Worm (Caenorhabditis elegans) whole organism, L1 larva: ENCODE data around the gene F54E4.2.
A peak's percentile ranks its signal among the peaks of the same experiment; 100 is the strongest.

Source experiments
- C16A3.4 ChIP-seq: fragments of 150-350 bp; optimal IDR thresholded peaks from 2 replicates; lab custom pipeline; 2014; ENCODE audit warnings: missing biosample characterization, missing genetic modification characterization
- Y116A8C.19 ChIP-seq: sonication (generic microtip); optimal IDR thresholded peaks from 2 replicates; lab custom pipeline; 2016; ENCODE audit warnings: missing compliant biosample characterization, missing genetic modification characterization, borderline replicate concordance
- aha-1 ChIP-seq: fragments of 150-350 bp; optimal IDR thresholded peaks from 2 replicates; lab custom pipeline; 2014; ENCODE audit warnings: missing biosample characterization, missing genetic modification characterization
- ama-1 ChIP-seq: fragments of 150-350 bp; optimal IDR thresholded peaks from 2 replicates; lab custom pipeline; 2014
- ceh-82 ChIP-seq, 3 experiments: fragments of 150-350 bp in 1 of 3; sonication (generic microtip) in 2 of 3; optimal IDR thresholded peaks; 2 replicates each; lab custom pipeline; 2014 to 2017; ENCODE audit warnings: missing biosample characterization in 3 of 3, missing genetic modification characterization in 3 of 3
- ceh-90 ChIP-seq: sonication (generic microtip); optimal IDR thresholded peaks from 2 replicates; lab custom pipeline; 2016; ENCODE audit warnings: missing genetic modification characterization, missing compliant biosample characterization
- dpl-1 ChIP-seq, 3 experiments: fragments of 150-350 bp in 2 of 3; sonication (generic microtip) in 1 of 3; optimal IDR thresholded peaks; 2 replicates each; lab custom pipeline; 2014 to 2017; ENCODE audit warnings: missing biosample characterization in 3 of 3, missing genetic modification characterization in 3 of 3, missing genetic modification reagents in 3 of 3
- dsc-1 ChIP-seq: sonication (generic microtip); optimal IDR thresholded peaks from 2 replicates; lab custom pipeline; 2016; ENCODE audit warnings: mild to moderate bottlenecking, missing genetic modification characterization, missing compliant biosample characterization
- egl-13 ChIP-seq: sonication (generic microtip); optimal IDR thresholded peaks from 2 replicates; lab custom pipeline; 2016; ENCODE audit warnings: missing genotype, missing genetic modification reagents, missing genetic modification characterization, missing compliant biosample characterization
- egl-27 ChIP-seq, 2 experiments: fragments of 150-350 bp in 1 of 2; sonication (generic microtip); optimal IDR thresholded peaks; 3 replicates each; lab custom pipeline; 2017 to 2018; ENCODE audit warnings: missing biosample characterization in 2 of 2, missing genetic modification characterization in 2 of 2, missing genetic modification reagents in 2 of 2
- elt-2 ChIP-seq: sonication (generic microtip); optimal IDR thresholded peaks from 2 replicates; lab custom pipeline; 2016; ENCODE audit warnings: missing genetic modification characterization, mild to moderate bottlenecking, inconsistent platforms, missing compliant biosample characterization, missing genetic modification reagents
- fkh-10 ChIP-seq: sonication (generic microtip); optimal IDR thresholded peaks from 2 replicates; lab custom pipeline; 2017; ENCODE audit warnings: missing biosample characterization, missing genetic modification reagents, missing genetic modification characterization
- fkh-4 ChIP-seq: sonication (generic microtip); optimal IDR thresholded peaks from 2 replicates; lab custom pipeline; 2016; ENCODE audit warnings: missing compliant biosample characterization, missing genetic modification characterization, borderline replicate concordance
- fkh-8 ChIP-seq: sonication (generic microtip); optimal IDR thresholded peaks from 2 replicates; lab custom pipeline; 2016; ENCODE audit warnings: mild to moderate bottlenecking, missing genetic modification characterization, missing compliant biosample characterization
- hlh-17 ChIP-seq: fragments of 200-800 bp; sonication (Bioruptor generic); optimal IDR thresholded peaks from 2 replicates; lab custom pipeline; 2018; ENCODE audit warnings: missing genetic modification characterization, mild to moderate bottlenecking, missing compliant biosample characterization, moderate library complexity, borderline replicate concordance
- hpl-2 ChIP-seq: fragments of 150-350 bp; optimal IDR thresholded peaks from 2 replicates; lab custom pipeline; 2014; ENCODE audit warnings: missing biosample characterization, missing genetic modification reagents, missing genetic modification characterization
- isw-1 ChIP-seq: fragments of 200-800 bp; sonication (Bioruptor generic); IDR thresholded peaks from 2 replicates; pipeline ENCODE4 v1.3.6; 2022; ENCODE audit warnings: missing genetic modification characterization, missing compliant biosample characterization
- jun-1 ChIP-seq: fragments of 150-350 bp; optimal IDR thresholded peaks from 2 replicates; lab custom pipeline; 2014; ENCODE audit warnings: missing biosample characterization, missing genetic modification reagents, missing genetic modification characterization
- lin-14 ChIP-seq: fragments of 200-800 bp; sonication (Bioruptor generic); optimal IDR thresholded peaks from 2 replicates; lab custom pipeline; 2018; ENCODE audit warnings: mild to moderate bottlenecking, missing genetic modification characterization, moderate library complexity, missing compliant biosample characterization
- lin-35 ChIP-seq, 2 experiments: fragments of 150-350 bp; optimal IDR thresholded peaks; 2 replicates each; lab custom pipeline; 2014; ENCODE audit warnings: missing biosample characterization in 2 of 2, missing genetic modification characterization in 2 of 2, missing genetic modification reagents in 2 of 2
- mdl-1 ChIP-seq, 2 experiments: fragments of 150-350 bp; optimal IDR thresholded peaks; 2 replicates each; lab custom pipeline; 2014 to 2017; ENCODE audit warnings: missing biosample characterization in 2 of 2, missing genetic modification characterization in 2 of 2, inconsistent platforms in 1 of 2
- mef-2 ChIP-seq: fragments of 150-350 bp; optimal IDR thresholded peaks from 2 replicates; lab custom pipeline; 2014; ENCODE audit warnings: missing biosample characterization, missing genetic modification characterization
- mep-1 ChIP-seq: fragments of 150-350 bp; optimal IDR thresholded peaks from 2 replicates; lab custom pipeline; 2014; ENCODE audit warnings: missing biosample characterization, missing genetic modification characterization
- nhr-12 ChIP-seq: sonication (generic microtip); optimal IDR thresholded peaks from 2 replicates; lab custom pipeline; 2017; ENCODE audit warnings: missing biosample characterization, missing genetic modification characterization
- nhr-237 ChIP-seq: fragments of 150-350 bp; optimal IDR thresholded peaks from 2 replicates; lab custom pipeline; 2014; ENCODE audit warnings: missing biosample characterization, missing genetic modification characterization
- nhr-28 ChIP-seq: fragments of 150-350 bp; optimal IDR thresholded peaks from 2 replicates; lab custom pipeline; 2014; ENCODE audit warnings: missing biosample characterization, missing genetic modification characterization
- nhr-47 ChIP-seq: sonication (generic microtip); optimal IDR thresholded peaks from 2 replicates; lab custom pipeline; 2016; ENCODE audit warnings: mild to moderate bottlenecking, missing genetic modification characterization, moderate library complexity, missing compliant biosample characterization
- nhr-71 ChIP-seq: sonication (generic microtip); optimal IDR thresholded peaks from 2 replicates; lab custom pipeline; 2016; ENCODE audit warnings: mild to moderate bottlenecking, missing genetic modification characterization, moderate library complexity, missing compliant biosample characterization
- pax-3 ChIP-seq: fragments of 200-800 bp; sonication (Bioruptor generic); optimal IDR thresholded peaks from 2 replicates; lab custom pipeline; 2018; ENCODE audit warnings: mild to moderate bottlenecking, missing genetic modification characterization, moderate library complexity, missing compliant biosample characterization
- rnt-1 ChIP-seq: sonication (generic microtip); optimal IDR thresholded peaks from 2 replicates; lab custom pipeline; 2016; ENCODE audit warnings: mild to moderate bottlenecking, missing genetic modification characterization, moderate library complexity, missing compliant biosample characterization
- skn-1 ChIP-seq: fragments of 150-350 bp; optimal IDR thresholded peaks from 2 replicates; lab custom pipeline; 2014; ENCODE audit warnings: missing biosample characterization, missing genetic modification characterization
- snpc-4 ChIP-seq: fragments of 150-350 bp; optimal IDR thresholded peaks from 2 replicates; lab custom pipeline; 2014; ENCODE audit warnings: missing biosample characterization, missing genetic modification characterization
- snu-23 ChIP-seq: sonication (generic microtip); optimal IDR thresholded peaks from 2 replicates; lab custom pipeline; 2016; ENCODE audit warnings: missing genetic modification characterization, missing compliant biosample characterization
- sox-4 ChIP-seq: sonication (generic microtip); optimal IDR thresholded peaks from 2 replicates; lab custom pipeline; 2016; ENCODE audit warnings: missing genetic modification characterization, missing compliant biosample characterization
- swsn-7 ChIP-seq: sonication (generic microtip); optimal IDR thresholded peaks from 2 replicates; lab custom pipeline; 2016; ENCODE audit warnings: missing genetic modification characterization, missing compliant biosample characterization
- unc-30 ChIP-seq: sonication (generic microtip); optimal IDR thresholded peaks from 2 replicates; lab custom pipeline; 2017; ENCODE audit warnings: missing biosample characterization, missing genetic modification characterization
- vab-15 ChIP-seq: sonication (generic microtip); optimal IDR thresholded peaks from 2 replicates; lab custom pipeline; 2017; ENCODE audit warnings: missing genotype, mild to moderate bottlenecking, missing genetic modification characterization, missing compliant biosample characterization
- xbp-1 ChIP-seq: sonication (generic microtip); optimal IDR thresholded peaks from 2 replicates; lab custom pipeline; 2016; ENCODE audit warnings: missing genetic modification characterization, missing compliant biosample characterization
- ztf-4 ChIP-seq: fragments of 150-350 bp; optimal IDR thresholded peaks from 2 replicates; lab custom pipeline; 2014; ENCODE audit warnings: missing biosample characterization, missing genetic modification characterization

The F54E4.2 gene

ce11 chrX:14594825-14595224 lies 33.9 kb downstream of the F54E4.2 start, which contains the start of gene C44H4.8:
Gene C44H4.8 (plus strand): TSS chrX:14595125.
- no peak for TF ChIP-seq nhr-12 (tag; lab: Kevin White, UChicago)
- no peak for TF ChIP-seq egl-27 (tag; optimal IDR thresholded peaks at IDR 0.05; lab: Kevin White, UChicago)
- no peak for TF ChIP-seq dpl-1 (GFP tag; optimal IDR thresholded peaks at IDR 0.05; lab: Kevin White, UChicago)
- no peak for TF ChIP-seq nhr-237 (tag; lab: Kevin White, UChicago)
- TF ChIP-seq aha-1 (tag; lab: Kevin White, UChicago) = no peak
- no peak for TF ChIP-seq hpl-2 (GFP tag; lab: Kevin White, UChicago)
- no peak for TF ChIP-seq mef-2 (tag; lab: Kevin White, UChicago)
- TF ChIP-seq lin-35 (GFP tag; optimal IDR thresholded peaks at IDR 0.05; lab: Kevin White, UChicago) = no peak
- no peak for TF ChIP-seq unc-30 (tag; lab: Kevin White, UChicago)
- no peak for TF ChIP-seq mep-1 (tag; lab: Kevin White, UChicago)
- TF ChIP-seq hlh-17 (GFP tag; lab: Kevin White, UChicago) = no peak
- no peak for TF ChIP-seq egl-13 (tag; lab: Kevin White, UChicago)
- TF ChIP-seq sox-4 = no peak

- TF ChIP-seq fkh-10 (peak; percentile 91), Y116A8C.19 (tag; lab: Kevin White, UChicago) (no peak), fkh-4 (tag; lab: Kevin White, UChicago) (peak; percentile 36), ama-1 (lab: Kevin White, UChicago) (no peak), nhr-71 (peak; percentile 2), lin-14 (GFP tag; lab: Kevin White, UChicago) (peak; percentile 70), nhr-12 (tag; lab: Kevin White, UChicago) (no peak), dsc-1 (tag; lab: Kevin White, UChicago) (peak; percentile 90)
- TF ChIP-seq, all 84 proteins: peak for 5
These were observed 35.5 kb downstream of the F54E4.2 start for ce11 chrX:14593206-14593605.

- TF ChIP-seq vab-15 (tag; lab: Kevin White, UChicago) = no peak
- peak; percentile 20 for TF ChIP-seq nhr-71
- TF ChIP-seq jun-1 (tag; lab: Kevin White, UChicago) = no peak
- TF ChIP-seq lin-14 (GFP tag; lab: Kevin White, UChicago) = peak; percentile 69
- TF ChIP-seq lin-35 (GFP tag; optimal IDR thresholded peaks at IDR 0.05; lab: Kevin White, UChicago) = peak in 1 of 2 experiments; percentile 21
- no peak for TF ChIP-seq snpc-4
- TF ChIP-seq skn-1 (tag; lab: Kevin White, UChicago) = peak; percentile 6
- TF ChIP-seq swsn-7 (tag; lab: Kevin White, UChicago) = peak; percentile 2
- TF ChIP-seq fkh-4 (tag; lab: Kevin White, UChicago) = no peak
- TF ChIP-seq snu-23 = peak; percentile 26
- TF ChIP-seq pax-3 (tag; lab: Kevin White, UChicago) = no peak
- peak in 1 of 2 experiments; percentile 26 for TF ChIP-seq mdl-1 (tag; optimal IDR thresholded peaks at IDR 0.05; lab: Kevin White, UChicago)
- TF ChIP-seq isw-1 = peak; percentile 3; the same call in 1 of the 2 replicates
- no peak for TF ChIP-seq nhr-28 (tag; lab: Kevin White, UChicago)
- no peak for TF ChIP-seq ceh-90 (tag; lab: Kevin White, UChicago)
- no peak for TF ChIP-seq dsc-1 (tag; lab: Kevin White, UChicago)
- no peak for TF ChIP-seq rnt-1
- peak; percentile 0 for TF ChIP-seq xbp-1 (tag; lab: Kevin White, UChicago)
- TF ChIP-seq unc-30 (tag; lab: Kevin White, UChicago) = no peak
- peak in 1 of 3 experiments; percentile 13 for TF ChIP-seq ceh-82 (tag; optimal IDR thresholded peaks at IDR 0.05; lab: Kevin White, UChicago)
- peak; percentile 20 for TF ChIP-seq elt-2 (tag; lab: Kevin White, UChicago)
- TF ChIP-seq fkh-10 = no peak
- TF ChIP-seq C16A3.4 (tag; lab: Kevin White, UChicago) = peak; percentile 10
- peak; percentile 25 for TF ChIP-seq nhr-47 (tag; lab: Kevin White, UChicago)
- no peak for TF ChIP-seq ztf-4 (tag; lab: Kevin White, UChicago)
- peak; percentile 1 for TF ChIP-seq fkh-8
These were observed 39.5 kb downstream of the F54E4.2 start, which contains the start of the genes C44H4.4 and tap-1 for ce11 chrX:14589051-14589736. Gene C44H4.4 (minus strand): TSS chrX:14589101. Gene tap-1 (plus strand): TSS chrX:14589624.
